Worm (Caenorhabditis elegans) whole organism, young adult: Measurements from ENCODE around the gene prp-19.

ENCODE experiments used
- B0019.2 ChIP-seq: fragments of 200-800 bp; sonication (Bioruptor generic); conservative IDR thresholded peaks from 2 replicates; pipeline ENCODE4 v1.3.6; 2022; ENCODE audit warnings: missing genetic modification reagents, missing genetic modification characterization, missing compliant biosample characterization
- B0336.3 ChIP-seq: fragments of 200-800 bp; sonication (Bioruptor generic); IDR thresholded peaks from 2 replicates; pipeline ENCODE4 v1.3.6; 2022; ENCODE audit warnings: missing genetic modification characterization, missing compliant biosample characterization
- F22D6.2 ChIP-seq: sonication (generic microtip); optimal IDR thresholded peaks from 2 replicates; lab custom pipeline; 2016; ENCODE audit warnings: mild to moderate bottlenecking, missing genetic modification characterization, missing compliant biosample characterization
- ama-1 ChIP-seq, 3 experiments: fragments of 150-350 bp in 1 of 3; sonication (generic microtip) in 2 of 3; optimal IDR thresholded peaks; 2 replicates each; lab custom pipeline; 2014 to 2018; ENCODE audit warnings: missing biosample characterization in 2 of 3, missing genetic modification characterization in 2 of 3, missing genetic modification reagents in 2 of 3
- nfya-2 ChIP-seq: fragments of 200-800 bp; sonication (Bioruptor generic); IDR thresholded peaks from 2 replicates; pipeline ENCODE4 v1.3.6; 2022; ENCODE audit warnings: missing genetic modification reagents, missing genetic modification characterization, missing compliant biosample characterization
- nhr-80 ChIP-seq: sonication (generic microtip); optimal IDR thresholded peaks from 2 replicates; lab custom pipeline; 2016; ENCODE audit warnings: missing genetic modification characterization, missing compliant biosample characterization
- unc-62 ChIP-seq: fragments of 150-350 bp; optimal IDR thresholded peaks from 2 replicates; lab custom pipeline; 2014; ENCODE audit warnings: missing biosample characterization, missing genetic modification reagents, missing genetic modification characterization
- ztf-25 ChIP-seq: fragments of 200-800 bp; sonication (Bioruptor generic); IDR thresholded peaks from 2 replicates; pipeline ENCODE4 v1.3.6; 2022; ENCODE audit warnings: missing genetic modification reagents, missing genetic modification characterization, missing compliant biosample characterization
- ztf-6 ChIP-seq: fragments of 200-800 bp; sonication (Bioruptor generic); IDR thresholded peaks from 2 replicates; pipeline ENCODE4 v1.3.6; 2022; ENCODE audit warnings: missing genetic modification reagents, missing genetic modification characterization, missing compliant biosample characterization

- no peak for TF ChIP-seq B0336.3 (GFP tag; lab: Robert Waterston, UW)
- TF ChIP-seq nhr-80 (tag; lab: Kevin White, UChicago): no peak
- no peak for TF ChIP-seq ztf-6 (GFP tag; lab: Robert Waterston, UW)
- no peak for TF ChIP-seq unc-62
- no peak for TF ChIP-seq F22D6.2 (tag; lab: Kevin White, UChicago)
- no peak for TF ChIP-seq ztf-25
- TF ChIP-seq B0019.2 (GFP tag; lab: Robert Waterston, UW): no peak
- no peak for TF ChIP-seq ama-1 (optimal IDR thresholded peaks at IDR 0.05; lab: Kevin White, UChicago)
- no peak for TF ChIP-seq ama-1 (GFP tag; optimal IDR thresholded peaks at IDR 0.05; lab: Kevin White, UChicago)
- no peak for TF ChIP-seq nfya-2 (GFP tag; lab: Robert Waterston, UW)
Observed at ce11 chrIII:5199577-5199976, 27.7 kb upstream of the prp-19 start, which contains the start of gene emb-8.
